Fruit fly (Drosophila melanogaster): ENCODE results near the gene CrebA.

CrebA gene

dm6 chr3L:15580487-15580886, 45.3 kb downstream of the CrebA start, which contains the start of the genes mrn and CG12301 (continued):
- TF ChIP-seq Meics (GFP tag; optimal IDR thresholded peaks at IDR 0.05) = no peak
- TF ChIP-seq CG17802 (tag; optimal IDR thresholded peaks at IDR 0.05) = peak; percentile 51
- TF ChIP-seq Antp (GFP tag; optimal IDR thresholded peaks at IDR 0.05) = peak; percentile 28
- peak; percentile 38; the same call in 1 of the 2 replicates for TF ChIP-seq gt (GFP tag; IDR thresholded peaks at IDR 0.05)
- TF ChIP-seq CG8924 (tag; optimal IDR thresholded peaks at IDR 0.05) = peak; percentile 66
- TF ChIP-seq CG31365 (tag; optimal IDR thresholded peaks at IDR 0.05) = no peak
- no peak for TF ChIP-seq Hmx (GFP tag; optimal IDR thresholded peaks at IDR 0.05)
- TF ChIP-seq bigmax (GFP tag; optimal IDR thresholded peaks at IDR 0.05) = no peak
- TF ChIP-seq Optix (GFP tag; IDR thresholded peaks at IDR 0.05) = peak; percentile 34; the same call in 1 of the 3 replicates
- TF ChIP-seq CG7987 (GFP tag; optimal IDR thresholded peaks at IDR 0.05) = peak; percentile 74
- no peak for TF ChIP-seq CG14965 (GFP tag; optimal IDR thresholded peaks at IDR 0.05; ENCODE audit: borderline replicate concordance)
- no peak for TF ChIP-seq gsb-n (tag; optimal IDR thresholded peaks at IDR 0.05)
- no peak for TF ChIP-seq fd102C (GFP tag; optimal IDR thresholded peaks at IDR 0.05)
- peak; percentile 81 for TF ChIP-seq rib (GFP tag; IDR thresholded peaks at IDR 0.05)
- TF ChIP-seq shn (GFP tag; optimal IDR thresholded peaks at IDR 0.05) = peak; percentile 25
- TF ChIP-seq NfI (GFP tag; optimal IDR thresholded peaks at IDR 0.05) = peak; percentile 66
- TF ChIP-seq kay (GFP tag; optimal IDR thresholded peaks at IDR 0.05) = peak; percentile 76
- no peak for TF ChIP-seq CG10209 (GFP tag; optimal IDR thresholded peaks at IDR 0.05)
- peak; percentile 55 for TF ChIP-seq NK7.1 (GFP tag; optimal IDR thresholded peaks at IDR 0.05)
- no peak for TF ChIP-seq hth (optimal IDR thresholded peaks at IDR 0.05)
- peak; percentile 55 for TF ChIP-seq pnt (GFP tag; optimal IDR thresholded peaks at IDR 0.05)
- peak; percentile 41 for TF ChIP-seq Spps (tag; optimal IDR thresholded peaks at IDR 0.05)
- no peak for TF ChIP-seq Trl (optimal IDR thresholded peaks at IDR 0.05)
- TF ChIP-seq Trl (GFP tag; optimal IDR thresholded peaks at IDR 0.05) = peak; percentile 46
- TF ChIP-seq sug (tag; optimal IDR thresholded peaks at IDR 0.05) = no peak
- no peak for TF ChIP-seq CG11398 (GFP tag; optimal IDR thresholded peaks at IDR 0.05)
- no peak for TF ChIP-seq CG10147 (GFP tag; optimal IDR thresholded peaks at IDR 0.05)
- peak; percentile 81 for TF ChIP-seq GATAe (GFP tag; conservative IDR thresholded peaks at IDR 0.05)
- TF ChIP-seq mirr (GFP tag; optimal IDR thresholded peaks at IDR 0.05) = no peak
- TF ChIP-seq Ets97D (GFP tag; optimal IDR thresholded peaks at IDR 0.05) = peak; percentile 64
- TF ChIP-seq jigr1 (GFP tag; IDR thresholded peaks at IDR 0.05) = peak; percentile 73; the same call in 2 of the 3 replicates
- peak; percentile 68; the same call in 1 of the 3 replicates for TF ChIP-seq C15 (GFP tag; IDR thresholded peaks at IDR 0.05)
- peak; percentile 33; the same call in 1 of the 2 replicates for TF ChIP-seq wor (GFP tag; IDR thresholded peaks at IDR 0.05)
- peak; percentile 69 for TF ChIP-seq kah (GFP tag; optimal IDR thresholded peaks at IDR 0.05)
- peak; percentile 49; the same call in 1 of the 3 replicates for TF ChIP-seq ci (GFP tag; IDR thresholded peaks at IDR 0.05)
- TF ChIP-seq Nf-YB (GFP tag; optimal IDR thresholded peaks at IDR 0.05) = no peak
- peak; percentile 10 for TF ChIP-seq her (GFP tag; optimal IDR thresholded peaks at IDR 0.05)
- TF ChIP-seq CG9817 (tag; optimal IDR thresholded peaks at IDR 0.05) = peak; percentile 67
- TF ChIP-seq Med (GFP tag) = peak; percentile 91
- TF ChIP-seq cad (GFP tag; optimal IDR thresholded peaks at IDR 0.05) = no peak
- TF ChIP-seq inv (GFP tag; IDR thresholded peaks at IDR 0.05; ENCODE audit: partially characterized antibody) = peak; percentile 93
- peak; percentile 39 for TF ChIP-seq CG12744 (GFP tag; optimal IDR thresholded peaks at IDR 0.05)
- TF ChIP-seq CG18476 (GFP tag; optimal IDR thresholded peaks at IDR 0.05) = peak; percentile 35
- TF ChIP-seq ftz-f1 (GFP tag; optimal IDR thresholded peaks at IDR 0.05) = peak; percentile 75
- TF ChIP-seq HLHmδ (GFP tag; optimal IDR thresholded peaks at IDR 0.05) = no peak
- TF ChIP-seq CG32767 (GFP tag; IDR thresholded peaks at IDR 0.05) = no peak; the same call in 1 of the 2 replicates
- peak; percentile 96 for TF ChIP-seq ara (GFP tag; IDR thresholded peaks at IDR 0.05)
- peak; percentile 76 for TF ChIP-seq CG14710 (tag; optimal IDR thresholded peaks at IDR 0.05)
- no peak for TF ChIP-seq Lim3 (GFP tag; IDR thresholded peaks at IDR 0.05)
- TF ChIP-seq btn (GFP tag; optimal IDR thresholded peaks at IDR 0.05) = no peak
- peak; percentile 99 for TF ChIP-seq MBD-R2 (GFP tag; IDR thresholded peaks at IDR 0.05)
- peak; percentile 83 for TF ChIP-seq Xbp1 (GFP tag; optimal IDR thresholded peaks at IDR 0.05)

Data from whole organism, embryonic.